Fruit fly (Drosophila melanogaster): Measurements from ENCODE around the gene NHP2.

NHP2 gene

dm6 chr3L:14786230-14786850 is 15.6 kb downstream of the NHP2 start, which contains the start of the genes bmm and Tdrd3 (continued):
- TF ChIP-seq CG4854 (GFP tag; optimal IDR thresholded peaks at IDR 0.05) (peak; percentile 24), pan (optimal IDR thresholded peaks at IDR 0.05) (no peak), pan (GFP tag; optimal IDR thresholded peaks at IDR 0.05 in 1 of 2, IDR thresholded peaks at IDR 0.05 in 1 of 2) (peak in 1 of 2 experiments; percentile 55), CG9609 (GFP tag; optimal IDR thresholded peaks at IDR 0.05) (peak; percentile 55), dmrt99B (tag; optimal IDR thresholded peaks at IDR 0.05) (peak; percentile 76), jumu (GFP tag; optimal IDR thresholded peaks at IDR 0.05) (peak; percentile 4), CG14667 (GFP tag; IDR thresholded peaks at IDR 0.05) (peak; percentile 50), CG6791 (GFP tag; IDR thresholded peaks at IDR 0.05; ENCODE audit: partially characterized antibody) (peak; percentile 79), crp (GFP tag; optimal IDR thresholded peaks at IDR 0.05) (peak in 1 of 2 experiments; percentile 20), CG2712 (tag; optimal IDR thresholded peaks at IDR 0.05) (peak; percentile 91), Nf-YB (GFP tag; optimal IDR thresholded peaks at IDR 0.05) (peak; percentile 70), CG10979 (tag; optimal IDR thresholded peaks at IDR 0.05) (peak; percentile 75), CG13296 (GFP tag; optimal IDR thresholded peaks at IDR 0.05) (peak; percentile 77), B-H1 (GFP tag; IDR thresholded peaks at IDR 0.05) (0 out of 3 replicates have a peak, but pooled peaks have one; percentile 43), H2.0 (GFP tag; IDR thresholded peaks at IDR 0.05) (peak; percentile 58; the same call in 1 of the 2 replicates), jing (GFP tag; optimal IDR thresholded peaks at IDR 0.05) (no peak), CG8944 (GFP tag; optimal IDR thresholded peaks at IDR 0.05) (peak; percentile 27), otp (GFP tag; IDR thresholded peaks at IDR 0.05) (peak; percentile 52; the same call in 2 of the 3 replicates), cad (GFP tag; optimal IDR thresholded peaks at IDR 0.05) (no peak), Bdp1 (GFP tag; optimal IDR thresholded peaks at IDR 0.05) (peak; percentile 11)

- no peak for TF ChIP-seq CG10654 (GFP tag; optimal IDR thresholded peaks at IDR 0.05)
- TF ChIP-seq pan (optimal IDR thresholded peaks at IDR 0.05) = no peak
- peak in 1 of 2 experiments; percentile 20 for TF ChIP-seq pan (GFP tag; optimal IDR thresholded peaks at IDR 0.05 in 1 of 2, IDR thresholded peaks at IDR 0.05 in 1 of 2)
- TF ChIP-seq Gug (GFP tag; IDR thresholded peaks at IDR 0.05) = peak; percentile 31; the same call in 2 of the 4 replicates
- no peak for TF ChIP-seq CG10565 (GFP tag; optimal IDR thresholded peaks at IDR 0.05)
- TF ChIP-seq Nf-YC (tag; optimal IDR thresholded peaks at IDR 0.05) = no peak
- TF ChIP-seq CG17328 (GFP tag; IDR thresholded peaks at IDR 0.05) = no peak
- peak; percentile 90; the same call in 1 of the 4 replicates for TF ChIP-seq chinmo (GFP tag; IDR thresholded peaks at IDR 0.05; ENCODE audit: partially characterized antibody)
- no peak for TF ChIP-seq kni (GFP tag; optimal IDR thresholded peaks at IDR 0.05)
- peak; percentile 4 for TF ChIP-seq phol (tag; optimal IDR thresholded peaks at IDR 0.05)
- TF ChIP-seq CG5245 (GFP tag; optimal IDR thresholded peaks at IDR 0.05) = no peak
- peak; percentile 16 for TF ChIP-seq CG7786 (GFP tag; optimal IDR thresholded peaks at IDR 0.05)
- no peak for TF ChIP-seq Tbp (GFP tag; optimal IDR thresholded peaks at IDR 0.05)
- TF ChIP-seq NC2β (GFP tag; optimal IDR thresholded peaks at IDR 0.05) = no peak
- TF ChIP-seq unpg (GFP tag; optimal IDR thresholded peaks at IDR 0.05) = no peak
- TF ChIP-seq CG2199 (GFP tag; IDR thresholded peaks at IDR 0.05) = no peak; the same call in 2 of the 3 replicates
- no peak for TF ChIP-seq CG6683 (GFP tag; optimal IDR thresholded peaks at IDR 0.05)
- TF ChIP-seq B-H2 (GFP tag; optimal IDR thresholded peaks at IDR 0.05) = no peak
- TF ChIP-seq CG18619 (GFP tag; optimal IDR thresholded peaks at IDR 0.05) = no peak
- peak; percentile 42 for TF ChIP-seq CG18599 (GFP tag; optimal IDR thresholded peaks at IDR 0.05)
- no peak for TF ChIP-seq CG33213 (GFP tag; optimal IDR thresholded peaks at IDR 0.05)
- peak; percentile 16; the same call in 1 of the 3 replicates for TF ChIP-seq ci (GFP tag; IDR thresholded peaks at IDR 0.05)
- TF ChIP-seq Myb (GFP tag; optimal IDR thresholded peaks at IDR 0.05) = no peak
- TF ChIP-seq CG4820 (GFP tag; optimal IDR thresholded peaks at IDR 0.05) = no peak
- TF ChIP-seq CG7357 (GFP tag; IDR thresholded peaks at IDR 0.05) = 0 out of 3 replicates have a peak, but pooled peaks have one; percentile 7
- no peak for TF ChIP-seq Oli (tag; optimal IDR thresholded peaks at IDR 0.05)
- peak; percentile 31 for TF ChIP-seq ind (GFP tag; optimal IDR thresholded peaks at IDR 0.05)
- no peak for TF ChIP-seq CG10267 (tag; optimal IDR thresholded peaks at IDR 0.05)
- peak; percentile 59 for TF ChIP-seq Ptx1 (GFP tag; IDR thresholded peaks at IDR 0.05)
- no peak for TF ChIP-seq nmo (GFP tag; optimal IDR thresholded peaks at IDR 0.05)
- peak; percentile 35; the same call in 1 of the 2 replicates for TF ChIP-seq ttk (GFP tag; IDR thresholded peaks at IDR 0.05)
Observed at dm6 chr3L:14785492-14785916, 16.5 kb downstream of the NHP2 start.

Data from whole organism, embryonic.